Fruit fly (Drosophila melanogaster) whole organism, embryonic: ENCODE measurements around the gene CG9970.

Source experiments
- CG8089 ChIP-seq: fragments of 200-800 bp; sonication (Bioruptor generic); optimal IDR thresholded peaks from 3 replicates; lab custom pipeline; 2016; ENCODE audit warnings: missing biosample characterization, missing genetic modification characterization
- Eip74EF ChIP-seq, 2 experiments: fragments of 200-800 bp in 1 of 2; fragments of >200 bp in 1 of 2; sonication (Bioruptor generic) in 1 of 2; optimal IDR thresholded peaks; 2 replicates each; lab custom pipeline; 2017 to 2019; ENCODE audit warnings: missing biosample characterization in 2 of 2, missing genetic modification characterization in 2 of 2, mild to moderate bottlenecking in 1 of 2, moderate library complexity in 1 of 2
- Med ChIP-seq: fragments of 200-800 bp; sonication (Bioruptor generic); peaks from one replicate; lab custom pipeline; 2016; ENCODE audit warnings: missing biosample characterization, missing genetic modification characterization, mild to moderate bottlenecking, inconsistent platforms, moderate library complexity
- Optix ChIP-seq: fragments of 200-800 bp; sonication (Bioruptor generic); IDR thresholded peaks from 3 replicates; pipeline ENCODE4 v1.3.6; 2022; ENCODE audit warnings: missing biosample characterization, missing genetic modification characterization
- Xrp1 ChIP-seq: fragments of 200-800 bp; sonication (Bioruptor generic); IDR thresholded peaks from 2 replicates; pipeline ENCODE4 v1.3.6; 2022; ENCODE audit warnings: missing biosample characterization, missing genetic modification characterization
- az2 ChIP-seq: fragments of 200-800 bp; sonication (Bioruptor generic); optimal IDR thresholded peaks from 3 replicates; lab custom pipeline; 2016; ENCODE audit warnings: missing biosample characterization, missing genetic modification characterization
- ci ChIP-seq: fragments of 200-800 bp; sonication (Bioruptor generic); IDR thresholded peaks from 3 replicates; pipeline ENCODE4 v1.3.6; 2022; ENCODE audit warnings: missing biosample characterization, missing genetic modification characterization
- ftz-f1 ChIP-seq: fragments of 200-800 bp; sonication (Bioruptor generic); optimal IDR thresholded peaks from 2 replicates; lab custom pipeline; 2016; ENCODE audit warnings: missing biosample characterization, missing genetic modification characterization

dm6 chr3L:2885568-2885967 is 30.9 kb downstream of the CG9970 start:
- TF ChIP-seq CG8089 (GFP tag; lab: Kevin White, UChicago), result no peak
- TF ChIP-seq Optix (GFP tag; lab: Robert Waterston, UW), result no peak
- TF ChIP-seq Med, result no peak
- no peak for TF ChIP-seq ftz-f1 (GFP tag; lab: Kevin White, UChicago)
- TF ChIP-seq Eip74EF (GFP tag; optimal IDR thresholded peaks at IDR 0.05; lab: Kevin White, UChicago), result no peak
- no peak for TF ChIP-seq az2 (GFP tag; lab: Kevin White, UChicago)
- TF ChIP-seq ci (GFP tag; lab: Robert Waterston, UW), result no peak
- TF ChIP-seq Xrp1 (GFP tag; lab: Robert Waterston, UW), result no peak
